Fruit fly (Drosophila melanogaster): ENCODE results near the gene CG14518.

CG14518 gene

DNA sequence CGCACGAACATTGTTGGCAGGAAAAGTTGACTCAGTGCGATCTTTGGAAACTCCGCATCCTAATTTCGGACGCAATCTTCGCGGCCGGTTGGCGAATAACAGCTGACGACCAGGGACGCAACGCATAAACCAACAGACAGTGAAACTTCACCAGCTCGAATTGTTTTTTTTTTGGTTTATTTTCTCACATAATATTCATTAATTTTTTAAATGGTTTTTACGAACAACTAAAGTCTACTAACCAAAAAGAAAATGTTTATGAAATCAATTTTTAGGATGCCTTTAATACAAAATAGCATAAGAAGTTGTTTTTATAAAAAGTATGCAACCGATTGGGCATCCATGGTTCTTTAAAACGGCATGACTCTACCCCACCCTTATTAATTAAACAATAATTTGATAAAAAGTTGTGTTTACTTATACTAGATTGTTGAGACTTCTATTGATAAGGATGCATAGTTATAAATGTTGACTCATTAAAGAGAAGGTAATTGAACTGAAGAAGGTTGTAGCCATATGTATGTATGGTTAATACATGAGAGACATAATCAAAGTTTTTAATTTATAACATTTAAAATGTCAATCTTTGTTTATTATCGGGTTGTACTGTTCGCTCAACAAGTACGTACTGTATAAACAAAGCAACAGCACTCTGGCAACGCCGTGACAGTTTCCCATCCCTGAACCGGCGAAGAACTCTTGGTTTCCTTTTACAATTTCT is 9.3 kb downstream of the CG14518 start, which contains the start of the genes beta4GalNAcTB and Cpsf100 (continued):
- TF ChIP-seq CG10209 (GFP tag; optimal IDR thresholded peaks at IDR 0.05) = peak; percentile 70
- TF ChIP-seq Hr3 (GFP tag; optimal IDR thresholded peaks at IDR 0.05) = peak; percentile 88
- TF ChIP-seq ttk (GFP tag; IDR thresholded peaks at IDR 0.05) = peak; percentile 34
- no peak for TF ChIP-seq Blimp-1 (GFP tag; optimal IDR thresholded peaks at IDR 0.05)
- peak; percentile 36; the same call in 1 of the 3 replicates for TF ChIP-seq croc (GFP tag; conservative IDR thresholded peaks at IDR 0.05)
- peak; percentile 65 for TF ChIP-seq CG8388 (GFP tag; optimal IDR thresholded peaks at IDR 0.05)
- TF ChIP-seq CG17361 (GFP tag; IDR thresholded peaks at IDR 0.05) = peak; percentile 96
- TF ChIP-seq Hr78 (GFP tag; optimal IDR thresholded peaks at IDR 0.05) = no peak
- TF ChIP-seq CG4360 (GFP tag; IDR thresholded peaks at IDR 0.05) = no peak
- peak; percentile 43 for TF ChIP-seq BtbVII (GFP tag; optimal IDR thresholded peaks at IDR 0.05)
- TF ChIP-seq pum (GFP tag; optimal IDR thresholded peaks at IDR 0.05) = peak; percentile 65
- TF ChIP-seq esg (GFP tag; conservative IDR thresholded peaks at IDR 0.05) = peak; percentile 58
- peak; percentile 21 for TF ChIP-seq ems (GFP tag; optimal IDR thresholded peaks at IDR 0.05)
- peak; percentile 89 for TF ChIP-seq CG9727 (GFP tag; optimal IDR thresholded peaks at IDR 0.05)
- TF ChIP-seq CG8089 (GFP tag; optimal IDR thresholded peaks at IDR 0.05) = peak; percentile 57
- TF ChIP-seq CG3838 (GFP tag; optimal IDR thresholded peaks at IDR 0.05) = peak; percentile 20
- 0 out of 3 replicates have a peak, but pooled peaks have one; percentile 39 for TF ChIP-seq CG11093 (GFP tag; IDR thresholded peaks at IDR 0.05)
- TF ChIP-seq tin (GFP tag; optimal IDR thresholded peaks at IDR 0.05) = peak; percentile 72
- TF ChIP-seq CG10274 (GFP tag; optimal IDR thresholded peaks at IDR 0.05) = peak; percentile 47
- TF ChIP-seq CG7839 (tag; optimal IDR thresholded peaks at IDR 0.05) = peak; percentile 79
- peak; percentile 49 for TF ChIP-seq CG3847 (GFP tag; IDR thresholded peaks at IDR 0.05)
- TF ChIP-seq Jarid2 (GFP tag; optimal IDR thresholded peaks at IDR 0.05) = peak; percentile 11
- peak; percentile 49 for TF ChIP-seq CG18764 (GFP tag; optimal IDR thresholded peaks at IDR 0.05)
- peak; percentile 87 for TF ChIP-seq CoRest (tag; optimal IDR thresholded peaks at IDR 0.05)
- no peak for TF ChIP-seq abd-A (tag; optimal IDR thresholded peaks at IDR 0.05)
- no peak for TF ChIP-seq Neu2 (GFP tag; optimal IDR thresholded peaks at IDR 0.05; ENCODE audit: borderline replicate concordance)
- TF ChIP-seq CG18262 (tag; optimal IDR thresholded peaks at IDR 0.05) = peak; percentile 83
- TF ChIP-seq dati (GFP tag; IDR thresholded peaks at IDR 0.05) = 0 out of 2 replicates have a peak, but pooled peaks have one; percentile 22
- TF ChIP-seq nerfin-1 (tag; optimal IDR thresholded peaks at IDR 0.05) = peak; percentile 61
- peak; percentile 72 for TF ChIP-seq Ssrp (tag; optimal IDR thresholded peaks at IDR 0.05)
- peak; percentile 81 for TF ChIP-seq CG1233 (GFP tag; optimal IDR thresholded peaks at IDR 0.05)
- peak; percentile 35; the same call in 1 of the 2 replicates for TF ChIP-seq wdn (GFP tag; IDR thresholded peaks at IDR 0.05)
- no peak for TF ChIP-seq dimm (GFP tag; IDR thresholded peaks at IDR 0.05)
- peak; percentile 34 for TF ChIP-seq CG7372 (GFP tag; IDR thresholded peaks at IDR 0.05)
- TF ChIP-seq CG2199 (GFP tag; IDR thresholded peaks at IDR 0.05) = 0 out of 3 replicates have a peak, but pooled peaks have one; percentile 10
- no peak for TF ChIP-seq en (GFP tag; optimal IDR thresholded peaks at IDR 0.05)
- peak; percentile 40; the same call in 1 of the 3 replicates for TF ChIP-seq otp (GFP tag; IDR thresholded peaks at IDR 0.05)
- peak; percentile 41 for TF ChIP-seq CG13624 (GFP tag; optimal IDR thresholded peaks at IDR 0.05)
- TF ChIP-seq emc (GFP tag; optimal IDR thresholded peaks at IDR 0.05) = no peak
- TF ChIP-seq Atf3 (GFP tag; optimal IDR thresholded peaks at IDR 0.05) = peak; percentile 10
- peak; percentile 83 for TF ChIP-seq lilli (GFP tag; optimal IDR thresholded peaks at IDR 0.05)
- TF ChIP-seq CG31365 (tag; optimal IDR thresholded peaks at IDR 0.05) = no peak
- peak; percentile 82 for TF ChIP-seq Hsf (GFP tag; optimal IDR thresholded peaks at IDR 0.05)
- TF ChIP-seq scrt (GFP tag; optimal IDR thresholded peaks at IDR 0.05) = peak; percentile 44
- peak; percentile 26; the same call in 1 of the 2 replicates for TF ChIP-seq E2f2 (GFP tag; IDR thresholded peaks at IDR 0.05)
- TF ChIP-seq odd (GFP tag; optimal IDR thresholded peaks at IDR 0.05) = no peak
- TF ChIP-seq CG14441 (GFP tag; IDR thresholded peaks at IDR 0.05) = peak; percentile 71
- peak; percentile 35 for TF ChIP-seq D19B (GFP tag; optimal IDR thresholded peaks at IDR 0.05)
- peak; percentile 72 for TF ChIP-seq dmrt11E (tag; optimal IDR thresholded peaks at IDR 0.05)

Data from whole organism, embryonic.